Worm (Caenorhabditis elegans): Measurements from ENCODE around the gene K07D4.4.

DNA sequence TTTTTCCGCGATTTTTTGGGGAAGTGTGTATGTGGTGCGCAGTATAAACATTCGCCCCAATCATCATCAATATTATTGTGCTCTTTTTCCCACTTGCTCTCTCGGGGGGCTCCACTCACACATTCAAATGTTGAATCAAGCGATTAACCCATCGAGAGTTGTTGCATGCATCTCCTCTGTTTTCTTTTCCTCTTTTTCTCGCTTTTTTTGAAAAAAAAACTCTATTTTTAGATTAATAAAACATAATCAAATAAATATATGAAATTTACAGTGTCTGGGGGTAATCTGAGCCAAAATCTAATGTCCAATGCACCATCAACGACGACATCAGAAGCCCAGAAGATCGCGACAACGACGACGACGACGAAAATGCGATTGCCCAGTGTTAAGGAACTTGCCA is 27.6 kb downstream of the K07D4.4 start, which contains the start of gene ephx-1:
- TF ChIP-seq nhr-28 (tag; optimal IDR thresholded peaks at IDR 0.05) = no peak
- TF ChIP-seq ceh-82 (tag; optimal IDR thresholded peaks at IDR 0.05) = no peak
- no peak for TF ChIP-seq jun-1 (tag; optimal IDR thresholded peaks at IDR 0.05)
- TF ChIP-seq lin-15B (tag; optimal IDR thresholded peaks at IDR 0.05) = no peak
- TF ChIP-seq ama-1 (optimal IDR thresholded peaks at IDR 0.05) = no peak
- TF ChIP-seq tbx-2 (tag; optimal IDR thresholded peaks at IDR 0.05) = no peak
- no peak for TF ChIP-seq nhr-23 (tag; optimal IDR thresholded peaks at IDR 0.05)
- TF ChIP-seq lsy-12 (tag; optimal IDR thresholded peaks at IDR 0.05) = no peak
- no peak for TF ChIP-seq ZK546.5 (tag; optimal IDR thresholded peaks at IDR 0.05)
- TF ChIP-seq mdl-1 (tag; optimal IDR thresholded peaks at IDR 0.05) = no peak
- TF ChIP-seq ceh-28 (tag; optimal IDR thresholded peaks at IDR 0.05) = no peak
- no peak for TF ChIP-seq unc-62 (GFP tag; optimal IDR thresholded peaks at IDR 0.05)
- no peak for TF ChIP-seq aly-2 (tag; optimal IDR thresholded peaks at IDR 0.05)
